Worm (Caenorhabditis elegans) whole organism, L2 larva: Measurements from ENCODE around the gene sqst-1.

Experiments used
- ama-1 ChIP-seq: fragments of 150-350 bp; optimal IDR thresholded peaks from 2 replicates; lab custom pipeline; 2018; ENCODE audit warnings: inconsistent platforms
- elt-3 ChIP-seq: sonication (generic microtip); optimal IDR thresholded peaks from 2 replicates; lab custom pipeline; 2017; ENCODE audit warnings: missing biosample characterization, missing genetic modification characterization
- lin-13 ChIP-seq: fragments of 150-350 bp; optimal IDR thresholded peaks from 2 replicates; lab custom pipeline; 2014; ENCODE audit warnings: missing biosample characterization, missing genetic modification reagents, missing genetic modification characterization
- lin-39 ChIP-seq: fragments of 150-350 bp; optimal IDR thresholded peaks from 2 replicates; lab custom pipeline; 2014; ENCODE audit warnings: missing biosample characterization, missing genetic modification reagents, missing genetic modification characterization
- lsy-2 ChIP-seq, 2 experiments: fragments of 150-350 bp in 1 of 2; sonication (generic microtip) in 1 of 2; optimal IDR thresholded peaks; 2 replicates each; lab custom pipeline; 2014 to 2017; ENCODE audit warnings: missing biosample characterization in 2 of 2, missing genetic modification characterization in 2 of 2
- snpc-4 ChIP-seq: fragments of 150-350 bp; optimal IDR thresholded peaks from 2 replicates; lab custom pipeline; 2014; ENCODE audit warnings: missing biosample characterization, missing genetic modification characterization

DNA sequence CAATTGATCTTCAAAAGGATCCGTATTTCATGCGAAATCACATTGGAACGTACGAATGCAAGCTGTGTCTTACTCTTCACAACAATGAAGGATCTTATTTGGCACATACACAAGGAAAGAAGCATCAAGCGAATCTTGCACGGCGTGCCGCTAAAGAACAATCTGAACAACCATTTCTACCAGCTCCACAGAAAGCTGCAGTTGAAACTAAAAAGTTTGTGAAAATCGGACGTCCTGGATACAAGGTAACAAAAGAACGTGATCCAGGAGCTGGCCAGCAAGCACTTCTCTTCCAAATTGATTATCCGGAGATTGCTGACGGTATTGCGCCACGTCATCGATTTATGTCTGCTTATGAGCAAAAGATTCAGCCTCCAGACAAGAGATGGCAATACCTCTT is 50.5 kb downstream of the sqst-1 start:
- no peak for TF ChIP-seq lsy-2 (tag; optimal IDR thresholded peaks at IDR 0.05; lab: Kevin White, UChicago)
- TF ChIP-seq lin-39: no peak
- TF ChIP-seq lin-13 (GFP tag; lab: Kevin White, UChicago): no peak
- TF ChIP-seq ama-1: no peak
- no peak for TF ChIP-seq elt-3 (tag; lab: Kevin White, UChicago)
- no peak for TF ChIP-seq snpc-4 (tag; lab: Kevin White, UChicago)
